Worm (Caenorhabditis elegans): Measurements from ENCODE around the gene F47B10.8.

The F47B10.8 gene

DNA sequence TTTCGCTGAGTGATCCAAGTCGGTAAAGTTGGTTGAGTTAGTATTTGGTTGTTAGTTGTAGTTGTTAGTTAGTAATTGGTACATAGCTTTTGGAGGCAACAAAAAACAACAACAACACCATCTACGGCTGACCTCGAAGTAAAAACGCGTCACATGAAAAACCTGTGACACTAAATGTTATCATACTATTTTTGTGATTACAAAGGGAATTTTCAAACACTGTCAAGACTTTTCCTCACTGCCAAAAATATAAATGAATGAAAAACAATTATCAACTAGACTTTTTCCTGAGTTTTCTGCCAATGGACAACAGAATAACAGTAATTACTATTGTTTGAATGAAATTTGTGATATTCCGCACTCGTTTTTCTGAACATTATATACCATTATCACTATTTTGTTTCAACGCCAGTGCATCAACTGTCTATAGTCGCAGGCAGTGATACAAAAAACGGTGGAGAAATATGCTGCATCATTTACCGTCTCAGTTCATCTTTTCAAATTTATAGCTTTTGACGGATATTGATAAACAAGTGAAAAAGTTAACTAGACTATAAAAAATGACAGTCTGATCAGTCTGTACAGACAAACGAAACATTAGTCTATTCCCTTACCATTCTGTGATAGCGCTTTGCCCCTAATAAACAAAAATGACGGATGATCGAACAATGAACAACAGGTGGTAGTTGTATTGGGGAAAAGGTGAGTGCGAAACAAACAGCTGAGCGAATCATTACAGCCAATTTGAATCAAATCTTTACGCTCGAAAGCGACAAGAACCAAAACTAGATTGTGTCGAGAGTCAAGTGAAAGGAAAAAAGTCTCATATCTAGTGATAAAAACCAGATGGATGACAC is 4.0 kb upstream of the F47B10.8 start:
- TF ChIP-seq aly-1 (tag; optimal IDR thresholded peaks at IDR 0.05), result no peak
- TF ChIP-seq ama-1 (optimal IDR thresholded peaks at IDR 0.05), result no peak
- TF ChIP-seq ets-7 (tag; optimal IDR thresholded peaks at IDR 0.05), result no peak
- no peak for TF ChIP-seq hmbx-1 (tag; optimal IDR thresholded peaks at IDR 0.05)
- no peak for TF ChIP-seq B0310.2 (tag; optimal IDR thresholded peaks at IDR 0.05)
- no peak for TF ChIP-seq hmg-4 (GFP tag; optimal IDR thresholded peaks at IDR 0.05)
- no peak for TF ChIP-seq sea-1 (GFP tag; conservative IDR thresholded peaks at IDR 0.05)
- no peak for TF ChIP-seq tbx-37 (GFP tag; conservative IDR thresholded peaks at IDR 0.05)
- no peak for TF ChIP-seq tra-4 (tag; optimal IDR thresholded peaks at IDR 0.05)
- no peak for TF ChIP-seq scrt-1 (GFP tag; IDR thresholded peaks at IDR 0.05)
- TF ChIP-seq pes-1 (GFP tag; IDR thresholded peaks at IDR 0.05), result no peak
- no peak for TF ChIP-seq ceh-13 (GFP tag; optimal IDR thresholded peaks at IDR 0.05)
- TF ChIP-seq tbx-11 (GFP tag; IDR thresholded peaks at IDR 0.05), result no peak
- TF ChIP-seq hnd-1 (tag; optimal IDR thresholded peaks at IDR 0.05), result no peak
- no peak for TF ChIP-seq flt-1 (GFP tag; IDR thresholded peaks at IDR 0.05)
- TF ChIP-seq ceh-36 (tag; optimal IDR thresholded peaks at IDR 0.05), result no peak
- no peak for TF ChIP-seq F13C5.2 (tag; optimal IDR thresholded peaks at IDR 0.05)

DNA sequence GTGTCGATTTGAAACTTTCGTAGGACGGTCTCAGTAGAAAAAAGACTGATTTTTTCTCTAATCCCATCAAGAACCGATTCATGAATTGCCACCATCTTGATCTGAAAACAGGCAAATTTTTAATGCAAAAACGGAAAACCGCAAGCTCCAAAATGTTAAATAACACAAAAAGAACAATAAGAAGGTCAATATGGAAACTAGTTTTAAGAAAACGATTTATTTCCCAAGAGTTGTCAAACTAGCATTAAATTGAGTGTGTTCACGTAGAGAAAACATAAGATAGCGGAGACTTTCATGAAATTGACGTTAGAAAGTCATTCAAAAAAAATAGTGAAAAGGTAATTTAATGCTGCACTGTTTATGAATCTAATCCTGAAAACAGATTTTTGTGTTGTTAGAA is 3.4 kb upstream of the F47B10.8 start, which contains the start of gene F47B10.9:
Gene F47B10.9 (minus strand): TSS at position 101 of the 400 bp plus-strand sequence.
- TF ChIP-seq tbx-37 (GFP tag; conservative IDR thresholded peaks at IDR 0.05) (no peak), flt-1 (GFP tag; IDR thresholded peaks at IDR 0.05) (no peak), ceh-13 (GFP tag; optimal IDR thresholded peaks at IDR 0.05) (no peak), pes-1 (GFP tag; IDR thresholded peaks at IDR 0.05) (no peak), scrt-1 (GFP tag; IDR thresholded peaks at IDR 0.05) (no peak)

DNA sequence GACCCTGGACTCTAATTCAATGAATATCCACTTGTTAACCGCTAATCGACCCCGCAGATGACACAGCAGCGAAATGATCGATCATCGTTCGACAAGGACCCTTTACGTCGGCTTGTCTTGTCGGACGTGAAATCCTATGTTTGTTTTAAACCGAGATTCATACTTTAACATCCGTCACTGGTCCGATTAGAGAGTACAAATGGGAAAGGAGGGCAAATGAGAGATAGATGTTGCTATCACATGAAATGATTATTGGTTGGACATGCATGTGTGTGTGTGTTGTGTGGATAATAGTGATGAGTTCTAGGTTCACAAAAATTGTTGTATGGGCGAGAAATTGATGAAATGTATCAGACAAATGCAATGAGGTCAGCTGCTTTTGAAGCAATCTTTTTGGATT is 955 bp downstream of the F47B10.8 start:
- TF ChIP-seq hnd-1 (tag; optimal IDR thresholded peaks at IDR 0.05), result no peak
- no peak for TF ChIP-seq ceh-13 (GFP tag; optimal IDR thresholded peaks at IDR 0.05)
- TF ChIP-seq sea-1 (GFP tag; conservative IDR thresholded peaks at IDR 0.05), result no peak
- TF ChIP-seq B0310.2 (tag; optimal IDR thresholded peaks at IDR 0.05), result no peak
- TF ChIP-seq hmbx-1 (tag; optimal IDR thresholded peaks at IDR 0.05), result no peak
- TF ChIP-seq ceh-36 (tag; optimal IDR thresholded peaks at IDR 0.05), result no peak
- TF ChIP-seq tra-4 (tag; optimal IDR thresholded peaks at IDR 0.05), result no peak
- no peak for TF ChIP-seq scrt-1 (GFP tag; IDR thresholded peaks at IDR 0.05)
- no peak for TF ChIP-seq ama-1 (optimal IDR thresholded peaks at IDR 0.05)
- no peak for TF ChIP-seq tbx-37 (GFP tag; conservative IDR thresholded peaks at IDR 0.05)
- TF ChIP-seq tbx-11 (GFP tag; IDR thresholded peaks at IDR 0.05), result no peak
- no peak for TF ChIP-seq ets-7 (tag; optimal IDR thresholded peaks at IDR 0.05)
- TF ChIP-seq F13C5.2 (tag; optimal IDR thresholded peaks at IDR 0.05), result no peak
- TF ChIP-seq hmg-4 (GFP tag; optimal IDR thresholded peaks at IDR 0.05), result no peak
- TF ChIP-seq aly-1 (tag; optimal IDR thresholded peaks at IDR 0.05), result no peak
- no peak for TF ChIP-seq pes-1 (GFP tag; IDR thresholded peaks at IDR 0.05)
- TF ChIP-seq flt-1 (GFP tag; IDR thresholded peaks at IDR 0.05), result no peak

DNA sequence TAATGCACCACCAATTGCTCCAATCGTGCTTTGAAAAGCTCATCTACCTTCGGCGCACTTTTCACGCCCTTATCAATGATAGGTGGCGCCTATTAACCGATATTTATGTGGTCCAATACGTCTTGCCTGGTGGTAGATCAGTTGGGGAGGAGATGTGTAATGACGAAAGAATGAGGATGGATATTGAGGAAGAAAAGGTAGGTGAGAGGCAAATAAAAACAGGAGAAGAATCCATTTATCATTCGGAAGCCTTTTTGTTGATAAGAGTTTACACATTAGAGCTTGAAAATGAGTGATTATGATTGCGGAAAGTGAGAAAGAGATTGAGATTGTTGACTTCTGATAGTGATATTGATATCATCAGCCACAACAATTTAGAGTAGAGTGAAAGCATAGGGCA is 3.2 kb downstream of the F47B10.8 start:
- TF ChIP-seq scrt-1 (GFP tag; IDR thresholded peaks at IDR 0.05) (no peak), flt-1 (GFP tag; IDR thresholded peaks at IDR 0.05) (no peak), aly-1 (tag; optimal IDR thresholded peaks at IDR 0.05) (no peak), pes-1 (GFP tag; IDR thresholded peaks at IDR 0.05) (no peak), hmbx-1 (tag; optimal IDR thresholded peaks at IDR 0.05) (no peak), F13C5.2 (tag; optimal IDR thresholded peaks at IDR 0.05) (no peak), tbx-11 (GFP tag; IDR thresholded peaks at IDR 0.05) (no peak), ets-7 (tag; optimal IDR thresholded peaks at IDR 0.05) (no peak), ceh-13 (GFP tag; optimal IDR thresholded peaks at IDR 0.05) (no peak), sea-1 (GFP tag; conservative IDR thresholded peaks at IDR 0.05) (no peak), hnd-1 (tag; optimal IDR thresholded peaks at IDR 0.05) (no peak), ceh-36 (tag; optimal IDR thresholded peaks at IDR 0.05) (no peak), ama-1 (optimal IDR thresholded peaks at IDR 0.05) (no peak), tra-4 (tag; optimal IDR thresholded peaks at IDR 0.05) (no peak), tbx-37 (GFP tag; conservative IDR thresholded peaks at IDR 0.05) (no peak), hmg-4 (GFP tag; optimal IDR thresholded peaks at IDR 0.05) (no peak), B0310.2 (tag; optimal IDR thresholded peaks at IDR 0.05) (no peak)

DNA sequence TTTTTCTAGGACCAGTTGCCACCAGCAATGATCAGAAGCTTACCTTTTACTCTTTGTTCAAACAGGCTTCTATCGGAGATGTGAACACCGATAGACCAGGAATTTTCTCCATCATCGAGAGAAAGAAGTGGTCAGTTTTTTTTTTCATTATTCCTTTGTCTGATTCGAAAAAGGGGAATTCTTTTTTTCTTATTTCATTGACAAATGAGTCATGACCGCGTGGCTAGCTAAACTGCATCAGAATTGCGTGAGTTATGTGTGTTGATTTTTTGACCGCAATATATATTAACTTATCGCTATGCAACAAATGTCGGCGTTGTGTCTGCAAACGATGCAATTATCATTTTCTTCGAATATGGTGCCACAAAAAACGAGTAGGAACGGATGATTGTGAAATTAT is 7.2 kb downstream of the F47B10.8 start:
- TF ChIP-seq pes-1 (GFP tag; IDR thresholded peaks at IDR 0.05), result no peak
- no peak for TF ChIP-seq scrt-1 (GFP tag; IDR thresholded peaks at IDR 0.05)
- TF ChIP-seq ceh-36 (tag; optimal IDR thresholded peaks at IDR 0.05), result no peak
- TF ChIP-seq hmbx-1 (tag; optimal IDR thresholded peaks at IDR 0.05), result no peak
- no peak for TF ChIP-seq F13C5.2 (tag; optimal IDR thresholded peaks at IDR 0.05)
- no peak for TF ChIP-seq ama-1 (optimal IDR thresholded peaks at IDR 0.05)
- TF ChIP-seq hnd-1 (tag; optimal IDR thresholded peaks at IDR 0.05), result no peak
- no peak for TF ChIP-seq tra-4 (tag; optimal IDR thresholded peaks at IDR 0.05)
- no peak for TF ChIP-seq ets-7 (tag; optimal IDR thresholded peaks at IDR 0.05)
- no peak for TF ChIP-seq aly-1 (tag; optimal IDR thresholded peaks at IDR 0.05)
- no peak for TF ChIP-seq tbx-37 (GFP tag; conservative IDR thresholded peaks at IDR 0.05)
- no peak for TF ChIP-seq sea-1 (GFP tag; conservative IDR thresholded peaks at IDR 0.05)
- no peak for TF ChIP-seq hmg-4 (GFP tag; optimal IDR thresholded peaks at IDR 0.05)
- no peak for TF ChIP-seq tbx-11 (GFP tag; IDR thresholded peaks at IDR 0.05)
- no peak for TF ChIP-seq ceh-13 (GFP tag; optimal IDR thresholded peaks at IDR 0.05)
- no peak for TF ChIP-seq B0310.2 (tag; optimal IDR thresholded peaks at IDR 0.05)
- TF ChIP-seq flt-1 (GFP tag; IDR thresholded peaks at IDR 0.05), result no peak

DNA sequence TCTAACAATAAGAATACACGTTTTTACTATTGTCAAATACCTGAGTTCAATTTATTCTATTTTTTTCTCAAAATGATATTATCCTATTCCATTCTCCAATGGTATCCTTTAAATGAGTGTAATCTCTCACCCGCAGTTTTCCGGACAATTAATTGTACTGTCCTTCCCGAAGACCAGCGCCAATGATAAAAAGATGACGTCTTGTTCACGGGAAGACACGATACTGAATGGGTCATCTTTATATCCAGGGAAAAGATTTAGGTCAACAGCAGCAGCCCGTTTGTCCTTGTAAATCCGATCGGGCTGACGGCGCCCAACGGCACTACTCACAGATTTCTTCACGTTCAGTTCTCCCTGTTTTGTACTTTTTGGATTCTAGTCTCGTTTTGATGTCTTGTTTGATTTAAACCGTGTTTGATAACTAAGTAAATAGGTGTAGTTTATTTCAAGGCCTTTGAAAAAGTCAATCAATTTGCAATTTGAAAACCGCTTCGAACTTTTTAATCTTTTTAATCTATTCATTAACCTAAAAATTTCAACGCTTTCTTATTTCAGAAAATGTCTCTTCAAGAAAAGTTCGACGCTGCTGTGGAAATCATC is 7.8 kb downstream of the F47B10.8 start, which contains the start of gene acbp-3:
Gene acbp-3 (plus strand): TSS at position 550 of the 600 bp plus-strand sequence.
- TF ChIP-seq ceh-13 (GFP tag; optimal IDR thresholded peaks at IDR 0.05) (no peak), hmg-4 (GFP tag; optimal IDR thresholded peaks at IDR 0.05) (no peak), tbx-37 (GFP tag; conservative IDR thresholded peaks at IDR 0.05) (no peak), ceh-36 (tag; optimal IDR thresholded peaks at IDR 0.05) (no peak), aly-1 (tag; optimal IDR thresholded peaks at IDR 0.05) (no peak), ama-1 (optimal IDR thresholded peaks at IDR 0.05) (no peak), ets-7 (tag; optimal IDR thresholded peaks at IDR 0.05) (no peak), tra-4 (tag; optimal IDR thresholded peaks at IDR 0.05) (no peak), flt-1 (GFP tag; IDR thresholded peaks at IDR 0.05) (no peak), B0310.2 (tag; optimal IDR thresholded peaks at IDR 0.05) (no peak), pes-1 (GFP tag; IDR thresholded peaks at IDR 0.05) (no peak), scrt-1 (GFP tag; IDR thresholded peaks at IDR 0.05) (no peak), sea-1 (GFP tag; conservative IDR thresholded peaks at IDR 0.05) (no peak), hnd-1 (tag; optimal IDR thresholded peaks at IDR 0.05) (no peak), hmbx-1 (tag; optimal IDR thresholded peaks at IDR 0.05) (no peak), tbx-11 (GFP tag; IDR thresholded peaks at IDR 0.05) (no peak)

Measured in whole organism, early embryonic.